Worm (Caenorhabditis elegans) whole organism, L3 larva: Measurements from ENCODE around the gene E02H4.2.
A peak's percentile ranks its signal among the peaks of the same experiment; 100 is the strongest.

Experiments used
- ZK546.5 ChIP-seq: sonication (generic microtip); optimal IDR thresholded peaks from 2 replicates; lab custom pipeline; 2017; ENCODE audit warnings: missing biosample characterization, missing genetic modification characterization
- aly-2 ChIP-seq: fragments of 150-350 bp; optimal IDR thresholded peaks from 2 replicates; lab custom pipeline; 2014; ENCODE audit warnings: missing biosample characterization, missing genetic modification characterization
- ceh-16 ChIP-seq: sonication (generic microtip); optimal IDR thresholded peaks from 2 replicates; lab custom pipeline; 2017; ENCODE audit warnings: missing biosample characterization, missing genetic modification characterization
- ceh-28 ChIP-seq: fragments of 150-350 bp; optimal IDR thresholded peaks from 2 replicates; lab custom pipeline; 2014; ENCODE audit warnings: missing biosample characterization, missing genetic modification reagents, missing genetic modification characterization
- ceh-9 ChIP-seq: sonication (generic microtip); optimal IDR thresholded peaks from 2 replicates; lab custom pipeline; 2018; ENCODE audit warnings: missing biosample characterization, missing genetic modification characterization
- egl-27 ChIP-seq: sonication (generic microtip); optimal IDR thresholded peaks from 4 replicates; lab custom pipeline; 2017; ENCODE audit warnings: missing biosample characterization, missing genetic modification reagents, missing genetic modification characterization
- egl-5 ChIP-seq: fragments of 150-350 bp; optimal IDR thresholded peaks from 2 replicates; lab custom pipeline; 2017; ENCODE audit warnings: missing biosample characterization, missing genetic modification reagents, missing genetic modification characterization, inconsistent platforms
- elt-2 ChIP-seq: sonication (generic microtip); optimal IDR thresholded peaks from 2 replicates; lab custom pipeline; 2016; ENCODE audit warnings: missing genetic modification reagents, mild to moderate bottlenecking, missing genetic modification characterization, missing compliant biosample characterization
- fkh-10 ChIP-seq: sonication (generic microtip); optimal IDR thresholded peaks from 2 replicates; lab custom pipeline; 2017; ENCODE audit warnings: missing biosample characterization, missing genetic modification reagents, missing genetic modification characterization
- fkh-2 ChIP-seq: fragments of 150-350 bp; optimal IDR thresholded peaks from 2 replicates; lab custom pipeline; 2014; ENCODE audit warnings: missing biosample characterization, missing genetic modification reagents, missing genetic modification characterization
- fos-1 ChIP-seq: fragments of 150-350 bp; optimal IDR thresholded peaks from 2 replicates; lab custom pipeline; 2014; ENCODE audit warnings: missing biosample characterization, missing genetic modification characterization
- hmg-11 ChIP-seq: sonication (generic microtip); optimal IDR thresholded peaks from 2 replicates; lab custom pipeline; 2016; ENCODE audit warnings: missing genetic modification characterization, missing compliant biosample characterization
- jun-1 ChIP-seq: fragments of 150-350 bp; optimal IDR thresholded peaks from 2 replicates; lab custom pipeline; 2014; ENCODE audit warnings: missing biosample characterization, missing genetic modification reagents, missing genetic modification characterization
- lin-39 ChIP-seq: fragments of 150-350 bp; optimal IDR thresholded peaks from 2 replicates; lab custom pipeline; 2018; ENCODE audit warnings: missing biosample characterization, missing genetic modification reagents, missing genetic modification characterization
- lsy-12 ChIP-seq: sonication (generic microtip); optimal IDR thresholded peaks from 2 replicates; lab custom pipeline; 2016; ENCODE audit warnings: mild to moderate bottlenecking, missing genetic modification characterization, missing compliant biosample characterization
- nfya-1 ChIP-seq: sonication (generic microtip); optimal IDR thresholded peaks from 2 replicates; lab custom pipeline; 2017; ENCODE audit warnings: missing genetic modification characterization, mild to moderate bottlenecking, missing compliant biosample characterization, antibody characterized with exemption, moderate library complexity; ENCODE audit not compliant: insufficient read depth
- nhr-12 ChIP-seq: fragments of 150-350 bp; optimal IDR thresholded peaks from 2 replicates; lab custom pipeline; 2014; ENCODE audit warnings: missing biosample characterization, missing genetic modification characterization
- nhr-237 ChIP-seq: fragments of 150-350 bp; optimal IDR thresholded peaks from 2 replicates; lab custom pipeline; 2014; ENCODE audit warnings: missing biosample characterization, missing genetic modification characterization
- nhr-43 ChIP-seq: sonication (generic microtip); optimal IDR thresholded peaks from 2 replicates; lab custom pipeline; 2016; ENCODE audit warnings: mild to moderate bottlenecking, missing genetic modification characterization, missing compliant biosample characterization; ENCODE audit not compliant: poor library complexity, severe bottlenecking
- nhr-67 ChIP-seq: fragments of 150-350 bp; optimal IDR thresholded peaks from 2 replicates; lab custom pipeline; 2014; ENCODE audit warnings: missing biosample characterization, missing genetic modification characterization
- nhr-76 ChIP-seq: fragments of 150-350 bp; sonication (generic microtip); optimal IDR thresholded peaks from 5 replicates; lab custom pipeline; 2014; ENCODE audit warnings: missing biosample characterization, missing genetic modification characterization
- pqm-1 ChIP-seq: fragments of 150-350 bp; optimal IDR thresholded peaks from 2 replicates; lab custom pipeline; 2017; ENCODE audit warnings: missing biosample characterization, missing genetic modification characterization, inconsistent platforms
- sea-2 ChIP-seq: fragments of 150-350 bp; sonication (generic microtip); optimal IDR thresholded peaks from 4 replicates; lab custom pipeline; 2014; ENCODE audit warnings: missing biosample characterization, missing genetic modification reagents, missing genetic modification characterization
- unc-39 ChIP-seq: sonication (generic microtip); optimal IDR thresholded peaks from 4 replicates; lab custom pipeline; 2017; ENCODE audit warnings: missing biosample characterization, missing genetic modification characterization
- zag-1 ChIP-seq: fragments of 150-350 bp; optimal IDR thresholded peaks from 2 replicates; lab custom pipeline; 2014; ENCODE audit warnings: missing biosample characterization, missing genetic modification characterization

Gene E02H4.2

DNA sequence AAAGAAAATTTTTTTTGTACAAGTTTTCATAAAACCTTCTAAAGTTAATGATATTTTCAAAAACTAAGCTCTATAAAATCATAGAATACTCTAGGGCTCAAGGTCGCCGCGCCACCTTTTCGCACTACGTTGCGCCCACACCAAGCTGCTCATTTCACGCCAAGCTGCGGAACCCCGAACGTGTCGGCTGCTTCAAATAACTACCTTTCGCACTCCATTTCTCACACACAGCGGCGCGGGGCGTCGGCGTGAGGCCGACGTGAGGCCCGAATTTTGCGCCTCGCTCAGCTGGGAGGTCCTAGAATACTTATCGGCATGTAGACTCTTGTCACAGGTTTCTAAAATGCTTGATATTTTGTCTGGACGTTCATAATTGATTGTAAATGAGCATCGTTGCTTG is 49.4 kb downstream of the E02H4.2 start:
- TF ChIP-seq nfya-1 (tag; lab: Kevin White, UChicago) (no peak), pqm-1 (tag; lab: Kevin White, UChicago) (no peak), fos-1 (no peak), jun-1 (tag; lab: Kevin White, UChicago) (no peak), nhr-237 (tag; lab: Kevin White, UChicago) (no peak), unc-39 (tag; lab: Kevin White, UChicago) (no peak), ceh-9 (no peak), sea-2 (GFP tag; lab: Kevin White, UChicago) (no peak), lsy-12 (tag; lab: Kevin White, UChicago) (no peak), ceh-28 (tag; lab: Kevin White, UChicago) (no peak), egl-27 (no peak), lin-39 (tag; lab: Kevin White, UChicago) (no peak), nhr-76 (no peak), egl-5 (tag; lab: Kevin White, UChicago) (no peak), fkh-10 (GFP tag; lab: Kevin White, UChicago) (no peak), nhr-12 (no peak), ZK546.5 (tag; lab: Kevin White, UChicago) (no peak), zag-1 (no peak), fkh-2 (tag; lab: Kevin White, UChicago) (no peak), elt-2 (tag; lab: Kevin White, UChicago) (no peak)
- TF ChIP-seq, all 47 proteins: peak for 0

DNA sequence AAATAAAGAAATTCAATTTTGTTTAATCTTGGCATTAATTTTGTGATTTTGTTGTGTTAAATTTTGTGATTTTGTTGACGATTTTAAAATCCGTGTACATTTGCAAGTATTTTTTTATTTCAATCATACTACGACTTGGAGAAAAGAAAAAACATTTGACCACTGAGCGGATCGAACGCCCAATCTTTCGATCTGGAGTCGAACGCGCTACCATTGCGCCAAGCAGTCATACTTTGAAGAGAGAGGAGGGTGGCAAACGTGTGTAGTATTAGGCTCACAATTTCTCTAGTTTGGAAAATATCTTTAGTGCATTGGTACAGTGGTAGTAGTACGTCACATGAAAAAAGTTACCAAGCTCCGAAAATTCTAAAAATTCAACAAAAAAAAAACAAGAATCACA is 52.7 kb downstream of the E02H4.2 start:
- TF ChIP-seq ceh-9 (no peak), nhr-67 (no peak), nhr-43 (tag; lab: Kevin White, UChicago) (peak; percentile 58), aly-2 (tag; lab: Kevin White, UChicago) (no peak), fkh-10 (GFP tag; lab: Kevin White, UChicago) (no peak), elt-2 (tag; lab: Kevin White, UChicago) (peak; percentile 18), fos-1 (no peak), fkh-2 (tag; lab: Kevin White, UChicago) (no peak), hmg-11 (tag; lab: Kevin White, UChicago) (peak; percentile 58), ceh-16 (no peak), pqm-1 (tag; lab: Kevin White, UChicago) (no peak)
- TF ChIP-seq, all 47 proteins: peak for 3
